Fruit fly (Drosophila melanogaster): ENCODE measurements around the gene Ssb-c31a.
A peak's percentile ranks its signal among the peaks of the same experiment; 100 is the strongest.

The Ssb-c31a gene

DNA sequence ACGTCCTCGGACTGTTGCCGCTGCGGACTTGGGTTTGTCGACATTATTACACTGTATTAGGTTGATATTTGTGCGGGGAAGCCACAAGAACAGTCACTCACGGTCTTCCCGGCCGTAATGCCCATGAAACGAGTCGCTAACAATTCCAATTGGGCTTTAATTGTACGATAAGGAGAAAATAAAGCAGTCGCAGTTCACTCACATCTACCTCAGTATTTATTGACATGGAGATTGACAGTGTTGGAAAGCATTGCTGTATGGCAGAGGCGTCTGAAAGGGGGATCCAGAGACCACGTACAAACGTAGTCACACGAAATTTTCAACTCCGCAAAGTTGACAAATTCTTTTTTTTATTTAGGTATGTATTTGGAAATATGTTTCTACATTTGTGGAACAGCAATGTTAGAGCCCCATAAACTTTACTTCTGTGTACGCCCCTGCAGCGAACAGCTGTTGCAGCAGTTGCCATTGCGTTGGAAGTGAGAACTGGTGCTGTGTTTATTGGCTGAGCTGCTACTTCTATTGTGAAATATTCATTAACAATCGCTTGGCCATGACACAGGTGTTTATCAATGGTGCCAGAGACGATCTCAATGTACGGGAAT is 1.6 kb downstream of the Ssb-c31a start, which contains the start of the genes CG8372 and CG8360 (continued):
- TF ChIP-seq Dfd (GFP tag; optimal IDR thresholded peaks at IDR 0.05), result no peak
- TF ChIP-seq pan (optimal IDR thresholded peaks at IDR 0.05), result no peak
- no peak for TF ChIP-seq lola (GFP tag; optimal IDR thresholded peaks at IDR 0.05)

DNA sequence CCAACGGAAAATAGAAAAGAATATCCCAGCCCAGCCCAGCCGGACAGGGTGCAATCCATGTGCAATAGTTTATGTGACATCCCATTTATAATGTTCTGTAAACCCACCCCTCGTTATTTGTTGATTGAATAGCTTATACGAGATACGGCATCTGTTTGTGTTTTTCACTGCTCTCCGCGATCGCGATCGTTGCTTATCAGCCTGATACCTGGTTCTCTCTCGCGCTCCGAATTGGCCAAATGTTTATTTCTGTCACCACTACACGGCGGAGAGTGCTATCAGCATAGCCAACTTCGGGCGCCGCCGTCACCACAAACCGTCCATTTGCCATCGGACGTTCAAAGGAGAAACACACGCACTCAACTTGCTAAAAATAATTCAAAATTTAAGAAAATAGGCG is 2.8 kb downstream of the Ssb-c31a start, which contains the start of gene CG8353:
CG8353 (plus strand) TSS at position 59 of the 400 bp plus-strand sequence.
- TF ChIP-seq dmrt93B (GFP tag; optimal IDR thresholded peaks at IDR 0.05), result no peak
- TF ChIP-seq foxo (GFP tag; optimal IDR thresholded peaks at IDR 0.05), result no peak
- TF ChIP-seq Hr78 (GFP tag; optimal IDR thresholded peaks at IDR 0.05), result no peak
- TF ChIP-seq lola (GFP tag; optimal IDR thresholded peaks at IDR 0.05), result no peak
- TF ChIP-seq sage (GFP tag; optimal IDR thresholded peaks at IDR 0.05), result no peak
- TF ChIP-seq Rel (GFP tag; optimal IDR thresholded peaks at IDR 0.05), result no peak
- TF ChIP-seq Rel (tag; optimal IDR thresholded peaks at IDR 0.05), result peak; percentile 68
- TF ChIP-seq Jra (GFP tag; optimal IDR thresholded peaks at IDR 0.05), result no peak
- no peak for TF ChIP-seq N (GFP tag; optimal IDR thresholded peaks at IDR 0.05)
- TF ChIP-seq dsf (GFP tag; optimal IDR thresholded peaks at IDR 0.05; ENCODE audit: borderline replicate concordance), result no peak
- peak; percentile 22 for TF ChIP-seq Dif (GFP tag; optimal IDR thresholded peaks at IDR 0.05; ENCODE audit: partially characterized antibody)
- no peak for TF ChIP-seq sv (GFP tag; optimal IDR thresholded peaks at IDR 0.05)
- no peak for TF ChIP-seq tai (GFP tag; optimal IDR thresholded peaks at IDR 0.05)
- no peak for TF ChIP-seq ey (GFP tag; optimal IDR thresholded peaks at IDR 0.05)
- no peak for TF ChIP-seq brk (GFP tag; optimal IDR thresholded peaks at IDR 0.05)

DNA sequence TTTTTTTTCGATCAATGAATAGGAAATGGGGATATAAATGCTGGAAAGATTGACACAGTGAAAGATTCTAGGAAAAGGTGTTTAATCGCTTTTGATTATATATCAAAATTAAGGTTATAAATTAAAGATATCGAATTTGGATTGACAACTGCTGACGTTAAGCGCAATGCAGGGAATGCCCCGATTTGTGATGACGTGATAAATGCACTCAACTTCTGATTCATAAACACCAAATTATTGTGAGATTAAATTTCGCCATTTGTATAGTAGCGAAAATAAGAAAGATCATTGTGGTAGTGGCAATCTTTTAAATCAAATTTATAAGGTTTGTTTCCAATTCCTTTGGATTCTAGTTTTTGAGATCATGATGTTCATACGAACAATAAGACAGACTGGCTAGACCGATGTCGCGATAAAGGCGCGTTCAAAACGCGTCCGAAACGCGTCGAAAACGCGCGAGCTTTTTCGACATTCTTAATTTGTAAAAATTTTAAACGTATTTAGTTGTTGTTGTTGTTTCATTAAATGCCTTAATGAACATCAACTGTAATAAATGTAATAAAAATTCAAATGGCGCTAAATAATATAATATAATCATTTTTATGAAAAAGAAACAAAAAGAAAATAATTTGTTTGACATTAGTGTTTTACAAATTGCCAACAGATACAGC is 4.2 kb downstream of the Ssb-c31a start, which contains the start of gene CG8349:
CG8349 (plus strand) TSS at position 657 of the 671 bp plus-strand sequence.
- TF ChIP-seq Rel (GFP tag; optimal IDR thresholded peaks at IDR 0.05) (no peak), Rel (tag; optimal IDR thresholded peaks at IDR 0.05) (peak; percentile 96), Myc (optimal IDR thresholded peaks at IDR 0.05) (peak; percentile 18), dmrt93B (GFP tag; optimal IDR thresholded peaks at IDR 0.05) (no peak)

DNA sequence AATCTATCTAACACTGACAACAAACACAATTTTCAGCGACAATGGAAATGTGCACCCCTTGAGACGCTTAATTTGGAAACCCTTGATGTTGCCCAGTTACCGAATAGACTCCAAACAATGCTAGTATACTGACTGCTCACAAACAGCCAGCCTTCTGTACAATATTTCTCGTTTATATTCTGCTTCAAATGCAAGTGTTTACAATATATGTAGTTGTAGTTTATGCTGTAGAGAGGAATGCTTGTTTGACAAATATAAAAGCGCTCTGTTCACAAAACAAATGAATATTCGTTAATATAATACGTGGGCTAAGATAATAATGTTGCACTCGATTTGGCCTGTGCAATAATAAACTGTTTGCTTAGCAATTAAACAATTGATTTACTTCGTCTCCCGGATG is 6.8 kb downstream of the Ssb-c31a start, which contains the start of gene CG8292:
CG8292 (minus strand) TSS at position 101 of the 400 bp plus-strand sequence.
- no peak for TF ChIP-seq dsf (GFP tag; optimal IDR thresholded peaks at IDR 0.05; ENCODE audit: borderline replicate concordance)
- no peak for TF ChIP-seq jim (GFP tag; optimal IDR thresholded peaks at IDR 0.05)
- TF ChIP-seq Sp1 (GFP tag; optimal IDR thresholded peaks at IDR 0.05), result no peak
- TF ChIP-seq N (GFP tag; optimal IDR thresholded peaks at IDR 0.05), result no peak
- TF ChIP-seq sage (GFP tag; optimal IDR thresholded peaks at IDR 0.05), result no peak
- no peak for TF ChIP-seq HLH106 (tag; optimal IDR thresholded peaks at IDR 0.05)

DNA sequence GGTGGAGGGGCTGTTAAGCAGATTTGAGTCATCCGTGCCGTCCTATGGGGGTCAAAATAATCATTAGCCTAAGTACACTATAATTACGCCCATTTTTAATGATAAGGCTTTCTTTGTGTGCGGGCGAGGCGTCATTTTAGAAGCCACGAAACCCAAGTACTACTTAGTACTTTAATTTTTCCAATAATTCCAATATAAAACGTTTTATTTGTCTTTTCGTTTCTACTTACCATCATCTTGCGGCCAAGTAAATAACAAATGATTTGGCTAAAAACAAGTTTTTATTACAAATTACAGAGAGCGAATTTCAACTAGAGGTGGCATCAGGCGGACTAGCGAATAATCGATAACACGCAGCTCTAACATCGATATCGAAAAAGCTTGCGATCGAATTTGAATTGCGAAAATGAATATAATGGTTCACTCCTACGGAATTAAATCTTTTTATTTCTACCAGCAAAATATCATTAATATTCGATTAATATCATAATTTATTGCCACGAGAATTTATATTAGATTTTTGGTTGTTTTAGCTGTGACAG is 9.3 kb downstream of the Ssb-c31a start, which contains the start of gene Snx6:
Snx6 (minus strand) TSS at position 349 of the 542 bp plus-strand sequence.
- peak; percentile 27 for TF ChIP-seq Jra (GFP tag; optimal IDR thresholded peaks at IDR 0.05)
- TF ChIP-seq GATAd (GFP tag; optimal IDR thresholded peaks at IDR 0.05), result no peak

DNA sequence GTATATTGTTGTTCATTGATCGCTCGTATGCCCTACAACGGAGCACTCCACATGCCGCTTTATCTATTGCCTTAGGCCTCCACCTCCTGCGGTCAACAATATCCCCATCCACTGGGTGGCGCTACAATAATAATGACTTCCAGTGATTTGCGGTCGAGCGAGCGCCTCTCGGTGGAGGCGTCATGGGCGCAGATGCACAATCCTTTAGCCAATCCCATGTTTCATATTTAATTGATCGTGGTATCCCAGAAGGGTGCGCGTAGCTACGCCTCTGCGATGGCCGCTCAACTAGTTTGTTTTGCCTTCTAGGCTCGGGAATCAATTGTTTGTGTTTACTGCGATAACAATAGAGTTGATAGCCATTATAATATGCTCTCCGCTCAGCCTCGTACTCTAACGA is 18.0 kb downstream of the Ssb-c31a start:
- TF ChIP-seq pan (optimal IDR thresholded peaks at IDR 0.05), result no peak
- TF ChIP-seq Abd-B (GFP tag; optimal IDR thresholded peaks at IDR 0.05), result no peak
- no peak for TF ChIP-seq Rel (GFP tag; optimal IDR thresholded peaks at IDR 0.05)
- TF ChIP-seq Rel (tag; optimal IDR thresholded peaks at IDR 0.05), result no peak
- no peak for TF ChIP-seq Jra (GFP tag; optimal IDR thresholded peaks at IDR 0.05)
- no peak for TF ChIP-seq sv (GFP tag; optimal IDR thresholded peaks at IDR 0.05)
- no peak for TF ChIP-seq brk (GFP tag; optimal IDR thresholded peaks at IDR 0.05)
- TF ChIP-seq sage (GFP tag; optimal IDR thresholded peaks at IDR 0.05), result no peak
- TF ChIP-seq foxo (GFP tag; optimal IDR thresholded peaks at IDR 0.05), result no peak
- no peak for TF ChIP-seq CG9705 (GFP tag; optimal IDR thresholded peaks at IDR 0.05)
- no peak for TF ChIP-seq CG32264 (GFP tag; optimal IDR thresholded peaks at IDR 0.05)
- TF ChIP-seq jim (GFP tag; optimal IDR thresholded peaks at IDR 0.05), result no peak
- no peak for TF ChIP-seq fru (GFP tag; optimal IDR thresholded peaks at IDR 0.05)
- no peak for TF ChIP-seq lola (GFP tag; optimal IDR thresholded peaks at IDR 0.05)
- no peak for TF ChIP-seq Dif (GFP tag; optimal IDR thresholded peaks at IDR 0.05; ENCODE audit: partially characterized antibody)
- no peak for TF ChIP-seq Mio (GFP tag; optimal IDR thresholded peaks at IDR 0.05)
- TF ChIP-seq Vsx2 (GFP tag; optimal IDR thresholded peaks at IDR 0.05; ENCODE audit: partially characterized antibody), result no peak
- no peak for TF ChIP-seq h (GFP tag; optimal IDR thresholded peaks at IDR 0.05)
- TF ChIP-seq Myc (optimal IDR thresholded peaks at IDR 0.05), result no peak
- no peak for TF ChIP-seq dsf (GFP tag; optimal IDR thresholded peaks at IDR 0.05; ENCODE audit: borderline replicate concordance)
- TF ChIP-seq ey (GFP tag; optimal IDR thresholded peaks at IDR 0.05), result no peak

Data from whole organism, wandering third instar larva.